Worm (Caenorhabditis elegans) whole organism, L4 larva: ENCODE data around the gene egl-18.

ENCODE experiments used
- D1046.2 ChIP-seq: fragments of 200-800 bp; sonication (Bioruptor generic); IDR thresholded peaks from 2 replicates; pipeline ENCODE4 v1.3.6; 2022; ENCODE audit warnings: missing genetic modification characterization, missing compliant biosample characterization
- aha-1 ChIP-seq: fragments of 150-350 bp; peaks from one replicate; lab custom pipeline; 2014; ENCODE audit warnings: missing biosample characterization, missing genetic modification characterization
- ceh-28 ChIP-seq: fragments of 150-350 bp; optimal IDR thresholded peaks from 2 replicates; lab custom pipeline; 2014; ENCODE audit warnings: missing biosample characterization, missing genetic modification reagents, missing genetic modification characterization
- ces-1 ChIP-seq: fragments of 150-350 bp; sonication (generic microtip); optimal IDR thresholded peaks from 4 replicates; lab custom pipeline; 2014; ENCODE audit warnings: missing biosample characterization, missing genetic modification reagents, missing genetic modification characterization
- lin-38 ChIP-seq: fragments of 200-800 bp; sonication (Bioruptor generic); IDR thresholded peaks from 2 replicates; pipeline ENCODE4 v1.3.6; 2022; ENCODE audit warnings: missing genetic modification reagents, missing genetic modification characterization, missing compliant biosample characterization
- spr-1 ChIP-seq: sonication (generic microtip); optimal IDR thresholded peaks from 2 replicates; lab custom pipeline; 2016; ENCODE audit warnings: mild to moderate bottlenecking, missing genetic modification characterization, missing compliant biosample characterization
- zip-11 ChIP-seq: fragments of 200-800 bp; sonication (Bioruptor generic); IDR thresholded peaks from 2 replicates; pipeline ENCODE4 v1.3.6; 2022; ENCODE audit warnings: missing genetic modification characterization, missing compliant biosample characterization

The egl-18 gene

DNA sequence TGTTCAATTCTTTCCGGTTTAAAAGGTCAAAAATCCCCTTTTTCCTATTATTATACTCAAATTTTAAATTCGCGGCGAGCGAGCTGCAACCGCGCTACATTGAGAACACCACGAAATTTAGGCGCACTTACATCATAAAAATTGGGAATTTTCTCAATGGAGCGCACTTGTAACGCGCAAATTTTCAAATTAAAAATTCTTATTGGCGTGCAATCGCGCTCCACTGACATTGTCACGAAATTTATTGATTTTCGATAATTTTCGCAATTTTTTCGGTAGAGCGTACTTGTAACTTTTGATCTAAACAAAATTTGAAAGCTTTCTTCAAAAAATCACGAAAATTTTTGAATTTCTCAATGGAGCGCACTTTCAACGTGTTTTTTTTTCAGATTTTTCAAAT, 61.1 kb downstream of the egl-18 start, which contains the start of gene ulp-3:
TSS of gene ulp-3 (plus strand) at position 388 of the 400 bp plus-strand sequence.
- TF ChIP-seq spr-1: no peak
- peak; percentile 41 for TF ChIP-seq aha-1 (tag; lab: Kevin White, UChicago)
- peak; percentile 87 for TF ChIP-seq lin-38 (GFP tag; lab: Robert Waterston, UW)
- TF ChIP-seq, all 104 proteins: peak for 2

DNA sequence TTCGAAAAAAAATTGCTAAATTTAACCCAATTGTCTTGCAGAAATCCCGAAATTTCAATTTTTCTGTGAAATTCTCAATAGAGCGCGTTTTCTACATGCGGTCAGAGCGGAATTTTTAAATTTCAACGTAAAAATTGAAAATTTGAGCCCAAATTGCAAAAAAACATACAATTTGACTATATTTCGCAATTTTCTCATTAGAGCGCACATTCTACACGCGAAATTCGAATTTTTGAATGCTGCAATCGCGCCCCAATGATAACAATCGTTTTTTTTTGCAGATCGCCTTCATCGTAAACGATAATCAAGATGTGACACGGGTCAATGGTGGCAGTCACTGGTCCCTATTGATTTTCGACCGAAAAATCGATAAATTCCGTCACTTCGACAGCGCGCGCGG, 61.9 kb downstream of the egl-18 start:
- TF ChIP-seq D1046.2 (GFP tag; lab: Robert Waterston, UW) (no peak), lin-38 (GFP tag; lab: Robert Waterston, UW) (peak; percentile 77), zip-11 (GFP tag; lab: Robert Waterston, UW) (no peak)
- TF ChIP-seq, all 104 proteins: peak for 1

- TF ChIP-seq ceh-28 (tag; lab: Kevin White, UChicago) (peak; percentile 93), ces-1 (GFP tag; lab: Kevin White, UChicago) (no peak)
- TF ChIP-seq, all 104 proteins: peak for 1
Observed at ce11 chrIV:1965135-1965534, 63.0 kb downstream of the egl-18 start, which contains the start of gene Y48A5A.1. Gene Y48A5A.1 (plus strand): TSS chrIV:1965481.
